Fruit fly (Drosophila melanogaster): ENCODE measurements around the gene gny.

Gene gny

DNA sequence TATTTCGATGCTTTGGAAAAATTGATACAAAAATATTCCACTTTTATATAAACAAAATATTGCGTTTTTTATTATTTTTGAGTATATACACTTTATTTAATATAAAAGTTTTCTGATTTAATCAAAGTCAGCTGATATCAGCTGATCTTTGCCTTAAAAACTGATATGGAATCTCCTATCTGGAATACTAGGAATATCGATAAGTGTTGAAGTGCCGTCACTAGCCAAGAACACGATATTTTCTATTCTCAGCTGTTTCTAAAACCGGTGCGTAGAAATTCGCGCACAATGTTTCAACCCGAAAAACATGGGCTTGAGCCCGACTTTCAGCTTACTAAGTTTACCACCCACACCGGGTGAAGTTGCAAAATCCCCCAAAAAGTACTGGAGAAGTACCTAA, 37.4 kb upstream of the gny start, which contains the start of gene Sps2 (continued):
- TF ChIP-seq psq (GFP tag; optimal IDR thresholded peaks at IDR 0.05) (no peak), Hr3 (GFP tag; optimal IDR thresholded peaks at IDR 0.05) (no peak), CG14441 (GFP tag; IDR thresholded peaks at IDR 0.05) (peak; percentile 37; the same call in 1 of the 2 replicates), Gsc (GFP tag; IDR thresholded peaks at IDR 0.05) (no peak), CG8388 (GFP tag; optimal IDR thresholded peaks at IDR 0.05) (peak; percentile 51), dysf (GFP tag; IDR thresholded peaks at IDR 0.05) (no peak), fd3F (GFP tag; optimal IDR thresholded peaks at IDR 0.05) (no peak), toy (GFP tag; IDR thresholded peaks at IDR 0.05) (no peak), CG13123 (GFP tag; optimal IDR thresholded peaks at IDR 0.05) (no peak), Aef1 (GFP tag; IDR thresholded peaks at IDR 0.05) (no peak), Ets97D (GFP tag; optimal IDR thresholded peaks at IDR 0.05) (no peak), salm (tag; optimal IDR thresholded peaks at IDR 0.05) (no peak), crc (GFP tag; optimal IDR thresholded peaks at IDR 0.05) (no peak), CG14860 (GFP tag; IDR thresholded peaks at IDR 0.05; ENCODE audit: partially characterized antibody) (peak; percentile 40; the same call in 1 of the 3 replicates), Six4 (GFP tag; optimal IDR thresholded peaks at IDR 0.05) (no peak), MTF-1 (GFP tag; optimal IDR thresholded peaks at IDR 0.05; ENCODE audit: borderline replicate concordance) (no peak), CG12104 (GFP tag; optimal IDR thresholded peaks at IDR 0.05) (no peak), trem (tag; optimal IDR thresholded peaks at IDR 0.05) (peak; percentile 27), H15 (GFP tag; IDR thresholded peaks at IDR 0.05) (no peak), bbx (GFP tag; IDR thresholded peaks at IDR 0.05; ENCODE audit: partially characterized antibody) (peak; percentile 78), CG12299 (tag; optimal IDR thresholded peaks at IDR 0.05) (no peak), CHES-1-like (GFP tag; optimal IDR thresholded peaks at IDR 0.05) (no peak), tup (GFP tag; optimal IDR thresholded peaks at IDR 0.05) (no peak), HLHmδ (GFP tag; optimal IDR thresholded peaks at IDR 0.05) (no peak), Ravus (GFP tag; IDR thresholded peaks at IDR 0.05) (no peak), CG34422 (GFP tag; IDR thresholded peaks at IDR 0.05) (peak; percentile 48; the same call in 1 of the 3 replicates), slbo (GFP tag; IDR thresholded peaks at IDR 0.05) (no peak; the same call in 1 of the 2 replicates), CG33213 (GFP tag; optimal IDR thresholded peaks at IDR 0.05) (no peak), p53 (GFP tag; optimal IDR thresholded peaks at IDR 0.05) (no peak), mirr (GFP tag; optimal IDR thresholded peaks at IDR 0.05) (no peak), tgo (GFP tag; IDR thresholded peaks at IDR 0.05) (no peak), pnt (GFP tag; optimal IDR thresholded peaks at IDR 0.05) (no peak), CG30403 (GFP tag; optimal IDR thresholded peaks at IDR 0.05) (no peak), Drgx (GFP tag; IDR thresholded peaks at IDR 0.05) (no peak), CG1792 (GFP tag; optimal IDR thresholded peaks at IDR 0.05) (no peak), CG17359 (tag; optimal IDR thresholded peaks at IDR 0.05) (no peak), CG1603 (tag; optimal IDR thresholded peaks at IDR 0.05) (peak; percentile 35), unpg (GFP tag; optimal IDR thresholded peaks at IDR 0.05) (no peak), dimm (GFP tag; IDR thresholded peaks at IDR 0.05) (no peak), Rx (GFP tag; IDR thresholded peaks at IDR 0.05) (no peak), CG6689 (GFP tag; IDR thresholded peaks at IDR 0.05) (no peak), CG3995 (GFP tag; optimal IDR thresholded peaks at IDR 0.05) (no peak), cas (GFP tag; IDR thresholded peaks at IDR 0.05) (no peak), CG2202 (tag; optimal IDR thresholded peaks at IDR 0.05) (no peak), peb (GFP tag; IDR thresholded peaks at IDR 0.05) (no peak), CG15073 (GFP tag; optimal IDR thresholded peaks at IDR 0.05) (no peak), Dref (GFP tag; IDR thresholded peaks at IDR 0.05) (peak; percentile 72), slou (GFP tag; optimal IDR thresholded peaks at IDR 0.05) (no peak), wek (GFP tag; optimal IDR thresholded peaks at IDR 0.05) (peak; percentile 4), CG17829 (tag; optimal IDR thresholded peaks at IDR 0.05) (peak; percentile 42), CG15601 (tag; optimal IDR thresholded peaks at IDR 0.05) (peak; percentile 30), yki (optimal IDR thresholded peaks at IDR 0.05) (no peak), ttk (GFP tag; IDR thresholded peaks at IDR 0.05) (no peak)
